In genomic region chrIV:1377699-1378098, ce11 we compare ENCODE assay signal across 5 worm cellular contexts.
TF ChIP-seq lines count a peak whose summit lies in the region.

No protein-coding gene starts in this region.

TF ChIP-seq in whole organism, L1 larva, 84 proteins besides CTCF, POLR2A, EP300 and RAD21 (continued from another document):
- TF ChIP-seq fos-1 (tag; optimal IDR thresholded peaks at IDR 0.05; lab: Kevin White, UChicago) (no peak), hlh-17 (GFP tag; optimal IDR thresholded peaks at IDR 0.05; lab: Kevin White, UChicago; ENCODE audit: borderline replicate concordance) (no peak)
TF ChIP-seq in whole organism, L1 larva: peak in this region for 2.

TF ChIP-seq in whole organism, L4 larva, 104 proteins besides CTCF, POLR2A, EP300 and RAD21 (continued from another document):
- no peak for TF ChIP-seq pqm-1 (tag; optimal IDR thresholded peaks at IDR 0.05; lab: Kevin White, UChicago)
- peak; percentile 99 for TF ChIP-seq set-16 (GFP tag; IDR thresholded peaks at IDR 0.05; lab: Robert Waterston, UW)
- TF ChIP-seq ceh-28 (tag; optimal IDR thresholded peaks at IDR 0.05; lab: Kevin White, UChicago) = no peak
- no peak for TF ChIP-seq dmd-9 (GFP tag; IDR thresholded peaks at IDR 0.05; lab: Robert Waterston, UW)
- TF ChIP-seq T26A8.4 (GFP tag; IDR thresholded peaks at IDR 0.05; lab: Robert Waterston, UW) = peak; percentile 40; the same call in 1 of the 2 replicates
- peak; percentile 59; the same call in 1 of the 2 replicates for TF ChIP-seq pha-4 (GFP tag; IDR thresholded peaks at IDR 0.05; lab: Robert Waterston, UW)
- TF ChIP-seq pha-4 (tag; optimal IDR thresholded peaks at IDR 0.05; lab: Kevin White, UChicago) = no peak
- peak; percentile 72 for TF ChIP-seq hlh-11 (tag; optimal IDR thresholded peaks at IDR 0.05; lab: Kevin White, UChicago)
- no peak for TF ChIP-seq zfp-2 (tag; optimal IDR thresholded peaks at IDR 0.05; lab: Kevin White, UChicago)
- peak; percentile 43; the same call in 1 of the 2 replicates for TF ChIP-seq madf-9 (GFP tag; conservative IDR thresholded peaks at IDR 0.05; lab: Robert Waterston, UW)
- no peak for TF ChIP-seq nhr-42 (GFP tag; IDR thresholded peaks at IDR 0.05; lab: Robert Waterston, UW)
- TF ChIP-seq aha-1 (tag; lab: Kevin White, UChicago) = peak; percentile 71
- peak; percentile 75; the same call in 1 of the 2 replicates for TF ChIP-seq nhr-41 (GFP tag; IDR thresholded peaks at IDR 0.05; lab: Robert Waterston, UW)
- no peak for TF ChIP-seq egl-27 (tag; optimal IDR thresholded peaks at IDR 0.05; lab: Kevin White, UChicago)
- TF ChIP-seq hmg-1.1 (GFP tag; IDR thresholded peaks at IDR 0.05; lab: Robert Waterston, UW) = no peak
- peak; percentile 71 for TF ChIP-seq mxl-3 (GFP tag; optimal IDR thresholded peaks at IDR 0.05; lab: Kevin White, UChicago)
- no peak for TF ChIP-seq nhr-111 (GFP tag; optimal IDR thresholded peaks at IDR 0.05; lab: Kevin White, UChicago)
- TF ChIP-seq ztf-11 (tag; optimal IDR thresholded peaks at IDR 0.05; lab: Kevin White, UChicago) = no peak
- no peak for TF ChIP-seq tra-1 (GFP tag; IDR thresholded peaks at IDR 0.05; lab: Robert Waterston, UW)
- no peak for TF ChIP-seq php-3 (GFP tag; IDR thresholded peaks at IDR 0.05; lab: Robert Waterston, UW)
- no peak for TF ChIP-seq nhr-11 (tag; optimal IDR thresholded peaks at IDR 0.05; lab: Kevin White, UChicago)
- TF ChIP-seq R02D3.7 (tag; optimal IDR thresholded peaks at IDR 0.05; lab: Kevin White, UChicago) = no peak
- no peak for TF ChIP-seq skn-1 (tag; optimal IDR thresholded peaks at IDR 0.05; lab: Kevin White, UChicago)
- TF ChIP-seq lsy-2 (tag; optimal IDR thresholded peaks at IDR 0.05; lab: Kevin White, UChicago) = no peak

TF ChIP-seq in whole organism, late embryonic, 69 proteins besides CTCF, POLR2A, EP300 and RAD21 (continued from another document):
- TF ChIP-seq ceh-31 (tag; optimal IDR thresholded peaks at IDR 0.05; lab: Kevin White, UChicago) (no peak), ceh-24 (tag; optimal IDR thresholded peaks at IDR 0.05; lab: Kevin White, UChicago) (no peak), sdc-2 (tag; optimal IDR thresholded peaks at IDR 0.05; lab: Kevin White, UChicago) (no peak), ahr-1 (tag; optimal IDR thresholded peaks at IDR 0.05; lab: Kevin White, UChicago) (no peak), lin-11 (tag; optimal IDR thresholded peaks at IDR 0.05; lab: Kevin White, UChicago) (no peak), ceh-45 (GFP tag; IDR thresholded peaks at IDR 0.05; lab: Robert Waterston, UW) (no peak), npax-4 (tag; optimal IDR thresholded peaks at IDR 0.05; lab: Kevin White, UChicago) (no peak), ceh-6 (GFP tag; optimal IDR thresholded peaks at IDR 0.05; lab: Kevin White, UChicago) (peak; percentile 41), tbx-2 (tag; optimal IDR thresholded peaks at IDR 0.05; lab: Kevin White, UChicago) (no peak), fax-1 (tag; optimal IDR thresholded peaks at IDR 0.05; lab: Kevin White, UChicago) (no peak)

TF ChIP-seq in whole organism, mixed stage, embryonic, 35 proteins besides CTCF, POLR2A, EP300 and RAD21 (continued from another document):
- TF ChIP-seq elt-3 (tag; optimal IDR thresholded peaks at IDR 0.05; lab: Kevin White, UChicago) (no peak), ces-1 (GFP tag; optimal IDR thresholded peaks at IDR 0.05; lab: Kevin White, UChicago) (no peak), lin-13 (tag; optimal IDR thresholded peaks at IDR 0.05; lab: Kevin White, UChicago) (no peak), mab-5 (tag; optimal IDR thresholded peaks at IDR 0.05; lab: Kevin White, UChicago) (no peak), unc-62 (GFP tag; optimal IDR thresholded peaks at IDR 0.05; lab: Kevin White, UChicago) (no peak), lin-32 (GFP tag; optimal IDR thresholded peaks at IDR 0.05; lab: Kevin White, UChicago) (no peak), drap-1 (GFP tag; optimal IDR thresholded peaks at IDR 0.05; lab: Kevin White, UChicago) (peak; percentile 28), hlh-1 (tag; optimal IDR thresholded peaks at IDR 0.05; lab: Kevin White, UChicago) (no peak), ceh-39 (tag; optimal IDR thresholded peaks at IDR 0.05; lab: Kevin White, UChicago) (no peak), sem-2 (GFP tag; optimal IDR thresholded peaks at IDR 0.05; lab: Kevin White, UChicago) (no peak), cnd-1 (tag; optimal IDR thresholded peaks at IDR 0.05; lab: Kevin White, UChicago) (peak; percentile 42), unc-120 (tag; optimal IDR thresholded peaks at IDR 0.05; lab: Kevin White, UChicago; ENCODE audit: poor library complexity, severe bottlenecking) (no peak), tbx-8 (GFP tag; optimal IDR thresholded peaks at IDR 0.05; lab: Kevin White, UChicago) (no peak)

TF ChIP-seq in whole organism, young adult, 124 proteins besides CTCF, POLR2A, EP300 and RAD21 (continued from another document):
- TF ChIP-seq sptf-2 (GFP tag; optimal IDR thresholded peaks at IDR 0.05; lab: Kevin White, UChicago) (no peak), ccch-3 (GFP tag; optimal IDR thresholded peaks at IDR 0.05; lab: Kevin White, UChicago) (no peak), dpl-1 (GFP tag; optimal IDR thresholded peaks at IDR 0.05; lab: Kevin White, UChicago) (no peak), ekl-4 (GFP tag; IDR thresholded peaks at IDR 0.05; lab: Robert Waterston, UW) (no peak), tbp1 (GFP tag; optimal IDR thresholded peaks at IDR 0.05; lab: Kevin White, UChicago) (no peak), Y56A3A.18 (GFP tag; IDR thresholded peaks at IDR 0.05; lab: Robert Waterston, UW) (no peak), unc-130 (GFP tag; optimal IDR thresholded peaks at IDR 0.05; lab: Kevin White, UChicago) (no peak), T07F8.4 (tag; optimal IDR thresholded peaks at IDR 0.05; lab: Kevin White, UChicago) (no peak), madf-3 (GFP tag; IDR thresholded peaks at IDR 0.05; lab: Robert Waterston, UW) (no peak), K12H6.12 (tag; optimal IDR thresholded peaks at IDR 0.05; lab: Kevin White, UChicago) (no peak), ceh-27 (GFP tag; optimal IDR thresholded peaks at IDR 0.05; lab: Kevin White, UChicago) (peak; percentile 4), mcd-1 (GFP tag; IDR thresholded peaks at IDR 0.05; lab: Robert Waterston, UW) (peak; percentile 46; the same call in 1 of the 2 replicates), C17E4.6 (GFP tag; IDR thresholded peaks at IDR 0.05; lab: Robert Waterston, UW) (no peak), hlh-26 (GFP tag; conservative IDR thresholded peaks at IDR 0.05; lab: Robert Waterston, UW) (no peak), akir-1 (GFP tag; optimal IDR thresholded peaks at IDR 0.05; lab: Kevin White, UChicago) (no peak), Y67H2A.10 (GFP tag; conservative IDR thresholded peaks at IDR 0.05; lab: Robert Waterston, UW) (no peak), unc-62 (GFP tag; optimal IDR thresholded peaks at IDR 0.05; lab: Kevin White, UChicago) (no peak), lag-1 (GFP tag; IDR thresholded peaks at IDR 0.05; lab: Robert Waterston, UW) (no peak), nhr-27 (tag; optimal IDR thresholded peaks at IDR 0.05; lab: Kevin White, UChicago) (no peak), Y53F4B.3 (GFP tag; IDR thresholded peaks at IDR 0.05; lab: Robert Waterston, UW) (no peak), F57A8.1 (GFP tag; optimal IDR thresholded peaks at IDR 0.05; lab: Kevin White, UChicago) (no peak)
TF ChIP-seq in whole organism, young adult: peak in this region for 6.
